Fruit fly (Drosophila melanogaster) whole organism, prepupa: ENCODE measurements around the gene Sac1.

Experiments used
- CG1621 ChIP-seq: fragments of 200-800 bp; sonication (Bioruptor generic); optimal IDR thresholded peaks from 3 replicates; lab custom pipeline; 2018; ENCODE audit warnings: missing biosample characterization, mild to moderate bottlenecking, missing genetic modification characterization
- CG34406 ChIP-seq: fragments of 200-800 bp; sonication (Bioruptor generic); optimal IDR thresholded peaks from 3 replicates; lab custom pipeline; 2016; ENCODE audit warnings: missing biosample characterization, missing genetic modification characterization
- CG6854 ChIP-seq: fragments of 200-800 bp; sonication (Bioruptor generic); optimal IDR thresholded peaks from 2 replicates; lab custom pipeline; 2017; ENCODE audit warnings: missing biosample characterization, mild to moderate bottlenecking, missing genetic modification characterization
- Eip78C ChIP-seq: fragments of 200-800 bp; sonication (Bioruptor generic); peaks from one replicate; lab custom pipeline; 2016; ENCODE audit warnings: missing biosample characterization, missing genetic modification characterization
- OdsH ChIP-seq: fragments of 200-800 bp; sonication (Bioruptor generic); optimal IDR thresholded peaks from 3 replicates; lab custom pipeline; 2016; ENCODE audit warnings: missing biosample characterization, missing genetic modification characterization
- salr ChIP-seq, 2 experiments: fragments of 200-800 bp; sonication (Bioruptor generic); optimal IDR thresholded peaks; 3 replicates each; lab custom pipeline; 2016 to 2018; ENCODE audit warnings: missing biosample characterization in 2 of 2, missing genetic modification characterization in 2 of 2, mild to moderate bottlenecking in 1 of 2
- svp ChIP-seq: fragments of 200-800 bp; sonication (Bioruptor generic); peaks from one replicate; lab custom pipeline; 2016; ENCODE audit warnings: missing biosample characterization, missing genetic modification characterization

DNA sequence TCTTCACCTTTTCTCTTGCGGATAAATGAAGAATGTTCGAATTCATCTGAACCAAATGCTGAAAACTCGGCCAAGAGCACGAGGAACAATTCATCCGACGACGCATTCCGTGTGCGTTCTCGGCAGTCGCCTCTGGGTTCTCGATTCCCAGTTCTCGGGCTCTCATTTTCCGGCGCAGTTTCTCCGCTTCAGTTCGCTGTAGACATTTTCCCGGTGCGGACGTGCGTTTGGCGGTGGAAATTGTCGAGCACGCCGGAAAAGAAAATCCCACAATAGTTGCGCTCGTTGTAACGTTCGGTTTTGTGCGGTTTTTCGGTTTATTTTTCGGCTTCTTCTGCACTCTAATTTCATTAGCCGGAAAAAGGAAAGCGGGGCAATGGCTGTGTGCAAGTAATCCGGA, 28.1 kb downstream of the Sac1 start, which contains the start of gene CG32333:
- TF ChIP-seq CG1621 (tag; lab: Kevin White, UChicago), result no peak
- no peak for TF ChIP-seq CG6854
- no peak for TF ChIP-seq CG34406 (GFP tag; lab: Kevin White, UChicago)
- TF ChIP-seq salr (GFP tag; optimal IDR thresholded peaks at IDR 0.05; lab: Kevin White, UChicago), result no peak
- TF ChIP-seq OdsH (GFP tag; lab: Kevin White, UChicago), result no peak
- no peak for TF ChIP-seq Eip78C (GFP tag; lab: Kevin White, UChicago)
- no peak for TF ChIP-seq svp (GFP tag; lab: Kevin White, UChicago)
